Worm (Caenorhabditis elegans) whole organism, L3 larva: ENCODE results near the gene R11D1.7.

Experiments used
- R02D3.7 ChIP-seq: fragments of 150-350 bp; optimal IDR thresholded peaks from 2 replicates; lab custom pipeline; 2014; ENCODE audit warnings: missing biosample characterization, missing genetic modification characterization
- ZK546.5 ChIP-seq: sonication (generic microtip); optimal IDR thresholded peaks from 2 replicates; lab custom pipeline; 2017; ENCODE audit warnings: missing biosample characterization, missing genetic modification characterization
- ama-1 ChIP-seq: fragments of 150-350 bp; optimal IDR thresholded peaks from 2 replicates; lab custom pipeline; 2018
- elt-2 ChIP-seq: sonication (generic microtip); optimal IDR thresholded peaks from 2 replicates; lab custom pipeline; 2016; ENCODE audit warnings: missing genetic modification reagents, mild to moderate bottlenecking, missing genetic modification characterization, missing compliant biosample characterization
- elt-3 ChIP-seq, 3 experiments: fragments of 150-350 bp in 1 of 3; sonication (generic microtip) in 2 of 3; optimal IDR thresholded peaks; 2 replicates in 2 of 3; 4 replicates in 1 of 3; lab custom pipeline; 2014 to 2017; ENCODE audit warnings: missing biosample characterization in 3 of 3, missing genetic modification characterization in 3 of 3
- fos-1 ChIP-seq: fragments of 150-350 bp; optimal IDR thresholded peaks from 2 replicates; lab custom pipeline; 2014; ENCODE audit warnings: missing biosample characterization, missing genetic modification characterization
- mdl-1 ChIP-seq: fragments of 150-350 bp; optimal IDR thresholded peaks from 2 replicates; lab custom pipeline; 2014; ENCODE audit warnings: missing biosample characterization, missing genetic modification characterization
- nhr-11 ChIP-seq: fragments of 150-350 bp; optimal IDR thresholded peaks from 2 replicates; lab custom pipeline; 2014; ENCODE audit warnings: missing biosample characterization, missing genetic modification characterization
- nhr-23 ChIP-seq: fragments of 150-350 bp; optimal IDR thresholded peaks from 2 replicates; lab custom pipeline; 2014; ENCODE audit warnings: missing biosample characterization, missing genetic modification reagents, missing genetic modification characterization
- pqm-1 ChIP-seq: fragments of 150-350 bp; optimal IDR thresholded peaks from 2 replicates; lab custom pipeline; 2017; ENCODE audit warnings: missing biosample characterization, missing genetic modification characterization, inconsistent platforms
- unc-39 ChIP-seq: sonication (generic microtip); optimal IDR thresholded peaks from 4 replicates; lab custom pipeline; 2017; ENCODE audit warnings: missing biosample characterization, missing genetic modification characterization
- ztf-11 ChIP-seq: fragments of 150-350 bp; optimal IDR thresholded peaks from 2 replicates; lab custom pipeline; 2014; ENCODE audit warnings: missing biosample characterization, missing genetic modification characterization

DNA sequence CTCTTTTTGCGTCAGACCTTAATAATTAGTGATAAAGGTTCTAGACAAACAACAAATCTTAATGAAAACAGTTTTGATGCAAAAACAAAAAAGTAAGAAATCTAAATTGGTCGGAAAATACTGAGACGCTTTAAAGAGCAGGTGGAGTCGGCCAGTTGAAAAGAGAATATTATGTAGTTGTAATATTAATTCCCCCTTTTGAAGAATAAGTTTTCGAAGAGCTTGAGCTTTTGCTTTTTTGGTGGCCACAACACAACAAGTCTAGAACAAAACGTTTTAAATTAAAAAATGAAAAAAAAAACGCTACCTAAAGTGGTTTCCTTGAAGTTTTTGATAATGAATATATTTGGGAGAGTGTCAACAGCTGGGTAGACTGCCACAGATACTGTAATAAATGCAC, 3.4 kb upstream of the R11D1.7 start, which contains the start of gene str-178:
- TF ChIP-seq R02D3.7 (tag; lab: Kevin White, UChicago): no peak
- no peak for TF ChIP-seq pqm-1 (tag; lab: Kevin White, UChicago)
- TF ChIP-seq ZK546.5 (tag; lab: Kevin White, UChicago): no peak
- TF ChIP-seq fos-1 (tag; lab: Kevin White, UChicago): no peak
- no peak for TF ChIP-seq nhr-23 (tag; lab: Kevin White, UChicago)
- no peak for TF ChIP-seq unc-39 (tag; lab: Kevin White, UChicago)
- no peak for TF ChIP-seq ztf-11
- no peak for TF ChIP-seq nhr-11 (tag; lab: Kevin White, UChicago)
- TF ChIP-seq elt-3 (tag; optimal IDR thresholded peaks at IDR 0.05; lab: Kevin White, UChicago): no peak
- no peak for TF ChIP-seq mdl-1
- TF ChIP-seq elt-2: no peak
- TF ChIP-seq ama-1: no peak
